Worm (Caenorhabditis elegans): ENCODE results near the gene T04C10.3.

- TF ChIP-seq nhr-77 (tag; optimal IDR thresholded peaks at IDR 0.05) (no peak), ama-1 (optimal IDR thresholded peaks at IDR 0.05) (no peak), pag-3 (tag; optimal IDR thresholded peaks at IDR 0.05; ENCODE audit: borderline replicate concordance, insufficient read depth) (no peak), nhr-76 (tag; optimal IDR thresholded peaks at IDR 0.05) (no peak), efl-3 (GFP tag; optimal IDR thresholded peaks at IDR 0.05) (no peak), rnt-1 (tag; optimal IDR thresholded peaks at IDR 0.05) (no peak), unc-62 (GFP tag; optimal IDR thresholded peaks at IDR 0.05) (no peak), unc-130 (tag; optimal IDR thresholded peaks at IDR 0.05) (no peak), sox-4 (tag; optimal IDR thresholded peaks at IDR 0.05) (no peak), ztf-11 (tag; optimal IDR thresholded peaks at IDR 0.05) (no peak), nhr-12 (tag; optimal IDR thresholded peaks at IDR 0.05) (no peak), lir-3 (tag; optimal IDR thresholded peaks at IDR 0.05; ENCODE audit: poor library complexity) (no peak), nhr-20 (tag; optimal IDR thresholded peaks at IDR 0.05) (no peak), nhr-47 (tag; optimal IDR thresholded peaks at IDR 0.05) (no peak)
Measured at ce11 chrX:14816717-14817116, 4.6 kb downstream of the T04C10.3 start.
